Worm (Caenorhabditis elegans) whole organism, late embryonic: ENCODE measurements around the gene pcp-1.

ENCODE experiments used
- C08G9.2 ChIP-seq: sonication (generic microtip); optimal IDR thresholded peaks from 2 replicates; lab custom pipeline; 2016; ENCODE audit warnings: mild to moderate bottlenecking, missing genetic modification characterization, moderate library complexity, missing compliant biosample characterization
- F13H6.1 ChIP-seq: sonication (generic microtip); optimal IDR thresholded peaks from 2 replicates; lab custom pipeline; 2016; ENCODE audit warnings: missing genetic modification characterization, missing compliant biosample characterization
- T23F11.4 ChIP-seq: fragments of 200-800 bp; sonication (Bioruptor generic); optimal IDR thresholded peaks from 2 replicates; lab custom pipeline; 2018; ENCODE audit warnings: mild to moderate bottlenecking, missing genetic modification characterization, missing compliant biosample characterization
- Y22D7AL.16 ChIP-seq: sonication (generic microtip); optimal IDR thresholded peaks from 2 replicates; lab custom pipeline; 2016; ENCODE audit warnings: missing genetic modification characterization, missing compliant biosample characterization
- ahr-1 ChIP-seq: sonication (generic microtip); optimal IDR thresholded peaks from 2 replicates; lab custom pipeline; 2016; ENCODE audit warnings: missing genetic modification characterization, missing compliant biosample characterization
- ceh-14 ChIP-seq: sonication (generic microtip); optimal IDR thresholded peaks from 2 replicates; lab custom pipeline; 2016; ENCODE audit warnings: missing genotype, missing genetic modification characterization, missing compliant biosample characterization
- ceh-18 ChIP-seq: sonication (generic microtip); optimal IDR thresholded peaks from 2 replicates; lab custom pipeline; 2016; ENCODE audit warnings: missing genetic modification characterization, missing compliant biosample characterization
- ceh-19 ChIP-seq: fragments of 200-800 bp; sonication (Bioruptor generic); optimal IDR thresholded peaks from 2 replicates; lab custom pipeline; 2018; ENCODE audit warnings: mild to moderate bottlenecking, missing genetic modification characterization, missing compliant biosample characterization
- ceh-2 ChIP-seq: sonication (generic microtip); optimal IDR thresholded peaks from 2 replicates; lab custom pipeline; 2016; ENCODE audit warnings: missing genotype, missing genetic modification characterization, missing compliant biosample characterization
- ceh-22 ChIP-seq: sonication (generic microtip); optimal IDR thresholded peaks from 2 replicates; lab custom pipeline; 2017; ENCODE audit warnings: missing biosample characterization, missing genetic modification characterization
- ceh-30 ChIP-seq: fragments of 150-350 bp; optimal IDR thresholded peaks from 2 replicates; lab custom pipeline; 2014; ENCODE audit warnings: missing biosample characterization, missing genetic modification characterization
- ceh-31 ChIP-seq: sonication (generic microtip); optimal IDR thresholded peaks from 2 replicates; lab custom pipeline; 2016; ENCODE audit warnings: missing genetic modification characterization, missing compliant biosample characterization
- ceh-34 ChIP-seq: sonication (generic microtip); optimal IDR thresholded peaks from 2 replicates; lab custom pipeline; 2016; ENCODE audit warnings: mild to moderate bottlenecking, missing genetic modification characterization, missing compliant biosample characterization
- ceh-45 ChIP-seq: fragments of 200-800 bp; sonication (Bioruptor generic); IDR thresholded peaks from 2 replicates; pipeline ENCODE4 v1.3.6; 2022; ENCODE audit warnings: missing genetic modification reagents, missing genetic modification characterization, missing compliant biosample characterization
- ceh-48 ChIP-seq: sonication (generic microtip); optimal IDR thresholded peaks from 2 replicates; lab custom pipeline; 2016; ENCODE audit warnings: missing genetic modification characterization, inconsistent platforms, missing compliant biosample characterization
- che-1 ChIP-seq: sonication (generic microtip); optimal IDR thresholded peaks from 2 replicates; lab custom pipeline; 2016; ENCODE audit warnings: mild to moderate bottlenecking, missing genetic modification characterization, missing compliant biosample characterization
- dve-1 ChIP-seq: sonication (generic microtip); optimal IDR thresholded peaks from 2 replicates; lab custom pipeline; 2017; ENCODE audit warnings: antibody characterized with exemption, mild to moderate bottlenecking, missing genetic modification characterization, missing compliant biosample characterization
- elt-2 ChIP-seq: sonication (generic microtip); optimal IDR thresholded peaks from 2 replicates; lab custom pipeline; 2016; ENCODE audit warnings: missing genetic modification reagents, missing genetic modification characterization, missing compliant biosample characterization
- eyg-1 ChIP-seq: sonication (generic microtip); optimal IDR thresholded peaks from 2 replicates; lab custom pipeline; 2016; ENCODE audit warnings: missing genotype, missing genetic modification characterization, missing compliant biosample characterization
- fax-1 ChIP-seq: sonication (generic microtip); optimal IDR thresholded peaks from 2 replicates; lab custom pipeline; 2016; ENCODE audit warnings: missing genotype, missing genetic modification characterization, missing compliant biosample characterization
- hlh-30 ChIP-seq: sonication (generic microtip); optimal IDR thresholded peaks from 2 replicates; lab custom pipeline; 2017; ENCODE audit warnings: antibody characterized with exemption, missing genetic modification characterization, missing compliant biosample characterization; ENCODE audit not compliant: insufficient read depth
- hlh-6 ChIP-seq: sonication (generic microtip); optimal IDR thresholded peaks from 2 replicates; lab custom pipeline; 2016; ENCODE audit warnings: missing genotype, missing genetic modification characterization, missing compliant biosample characterization
- hlh-8 ChIP-seq: sonication (generic microtip); optimal IDR thresholded peaks from 2 replicates; lab custom pipeline; 2016; ENCODE audit warnings: missing genotype, missing genetic modification characterization, missing compliant biosample characterization
- lim-6 ChIP-seq: sonication (generic microtip); optimal IDR thresholded peaks from 2 replicates; lab custom pipeline; 2016; ENCODE audit warnings: missing genetic modification characterization, missing compliant biosample characterization
- madf-2 ChIP-seq: sonication (generic microtip); optimal IDR thresholded peaks from 2 replicates; lab custom pipeline; 2017; ENCODE audit warnings: missing genetic modification characterization, missing compliant biosample characterization
- nfya-1 ChIP-seq: sonication (generic microtip); optimal IDR thresholded peaks from 2 replicates; lab custom pipeline; 2017; ENCODE audit warnings: missing genetic modification characterization, mild to moderate bottlenecking, missing compliant biosample characterization, antibody characterized with exemption, moderate library complexity
- odd-2 ChIP-seq: sonication (generic microtip); optimal IDR thresholded peaks from 2 replicates; lab custom pipeline; 2017; ENCODE audit warnings: antibody characterized with exemption, mild to moderate bottlenecking, missing genetic modification characterization, missing compliant biosample characterization
- pqm-1 ChIP-seq: sonication (generic microtip); optimal IDR thresholded peaks from 2 replicates; lab custom pipeline; 2016; ENCODE audit warnings: missing genetic modification characterization, missing compliant biosample characterization
- pros-1 ChIP-seq: fragments of 150-350 bp; optimal IDR thresholded peaks from 2 replicates; lab custom pipeline; 2014; ENCODE audit warnings: missing biosample characterization, missing genetic modification reagents, missing genetic modification characterization
- ref-2 ChIP-seq: sonication (generic microtip); optimal IDR thresholded peaks from 2 replicates; lab custom pipeline; 2016; ENCODE audit warnings: missing genetic modification characterization, missing compliant biosample characterization
- rnt-1 ChIP-seq: sonication (generic microtip); optimal IDR thresholded peaks from 2 replicates; lab custom pipeline; 2016; ENCODE audit warnings: missing genetic modification characterization, missing compliant biosample characterization
- sdc-2 ChIP-seq: sonication (generic microtip); optimal IDR thresholded peaks from 2 replicates; lab custom pipeline; 2016; ENCODE audit warnings: missing genotype, missing genetic modification characterization, missing compliant biosample characterization
- sox-4 ChIP-seq: sonication (generic microtip); optimal IDR thresholded peaks from 2 replicates; lab custom pipeline; 2017; ENCODE audit warnings: mild to moderate bottlenecking, missing genetic modification characterization, inconsistent platforms, missing compliant biosample characterization
- syd-9 ChIP-seq: sonication (generic microtip); optimal IDR thresholded peaks from 2 replicates; lab custom pipeline; 2016; ENCODE audit warnings: mild to moderate bottlenecking, missing genetic modification characterization, moderate library complexity, missing compliant biosample characterization
- tbx-2 ChIP-seq: sonication (generic microtip); optimal IDR thresholded peaks from 2 replicates; lab custom pipeline; 2016; ENCODE audit warnings: missing genetic modification characterization, missing compliant biosample characterization
- ttx-3 ChIP-seq: sonication (generic microtip); optimal IDR thresholded peaks from 2 replicates; lab custom pipeline; 2016; ENCODE audit warnings: missing genetic modification reagents, missing genetic modification characterization, missing compliant biosample characterization
- unc-42 ChIP-seq: sonication (generic microtip); optimal IDR thresholded peaks from 2 replicates; lab custom pipeline; 2016; ENCODE audit warnings: missing genotype, missing genetic modification characterization, missing compliant biosample characterization
- unc-55 ChIP-seq: sonication (generic microtip); optimal IDR thresholded peaks from 2 replicates; lab custom pipeline; 2017; ENCODE audit warnings: missing biosample characterization, missing genetic modification reagents, missing genetic modification characterization
- unc-86 ChIP-seq: sonication (generic microtip); optimal IDR thresholded peaks from 2 replicates; lab custom pipeline; 2016; ENCODE audit warnings: missing genetic modification characterization, missing compliant biosample characterization
- zip-5 ChIP-seq: sonication (generic microtip); optimal IDR thresholded peaks from 2 replicates; lab custom pipeline; 2016; ENCODE audit warnings: missing genetic modification characterization, missing compliant biosample characterization

pcp-1 gene

DNA sequence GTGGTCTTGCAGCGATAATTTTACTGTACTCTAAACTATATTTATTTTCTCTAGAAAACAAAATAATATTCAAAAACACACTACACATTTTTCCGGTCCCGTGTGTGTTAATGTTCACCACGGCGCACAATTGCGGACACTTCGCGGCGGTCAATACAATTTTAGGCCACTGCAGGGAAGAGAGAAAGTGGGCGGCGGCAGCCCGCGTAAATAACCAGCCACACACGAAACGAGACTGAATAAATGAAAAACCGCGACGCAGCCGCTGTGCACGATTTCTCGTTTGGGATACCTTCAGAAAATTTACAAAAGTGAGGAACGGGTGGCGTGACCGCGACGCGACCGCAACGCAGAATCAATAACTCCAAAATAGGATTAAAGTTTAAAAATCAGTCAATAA, 47.8 kb upstream of the pcp-1 start:
- TF ChIP-seq che-1 (tag; lab: Kevin White, UChicago) (no peak), ceh-18 (tag; lab: Kevin White, UChicago) (peak; percentile 28), dve-1 (tag; lab: Kevin White, UChicago) (no peak), ceh-19 (GFP tag; lab: Kevin White, UChicago) (peak; percentile 8), F13H6.1 (peak; percentile 4), rnt-1 (tag; lab: Kevin White, UChicago) (peak; percentile 68), T23F11.4 (GFP tag; lab: Kevin White, UChicago) (no peak), tbx-2 (tag; lab: Kevin White, UChicago) (peak; percentile 55), odd-2 (tag; lab: Kevin White, UChicago) (no peak), unc-55 (GFP tag; lab: Kevin White, UChicago) (no peak), lim-6 (tag; lab: Kevin White, UChicago) (no peak), syd-9 (tag; lab: Kevin White, UChicago) (peak; percentile 8), ceh-14 (tag; lab: Kevin White, UChicago) (peak; percentile 36), pqm-1 (tag; lab: Kevin White, UChicago) (no peak), hlh-8 (tag; lab: Kevin White, UChicago) (no peak), ceh-30 (tag; lab: Kevin White, UChicago) (no peak), ceh-45 (no peak; the same call in 1 of the 2 replicates), ceh-31 (peak; percentile 65), unc-86 (tag; lab: Kevin White, UChicago) (no peak), ahr-1 (tag; lab: Kevin White, UChicago) (no peak), eyg-1 (tag; lab: Kevin White, UChicago) (no peak), C08G9.2 (tag; lab: Kevin White, UChicago) (no peak), ref-2 (tag; lab: Kevin White, UChicago) (peak; percentile 41), pros-1 (tag; lab: Kevin White, UChicago) (peak; percentile 48), ceh-2 (tag; lab: Kevin White, UChicago) (peak; percentile 30), hlh-30 (no peak), unc-42 (tag; lab: Kevin White, UChicago) (peak; percentile 63), hlh-6 (tag; lab: Kevin White, UChicago) (no peak), Y22D7AL.16 (tag; lab: Kevin White, UChicago) (no peak), ceh-34 (tag; lab: Kevin White, UChicago) (peak; percentile 43), sox-4 (tag; lab: Kevin White, UChicago) (peak; percentile 18), nfya-1 (tag; lab: Kevin White, UChicago) (peak; percentile 69), ttx-3 (tag; lab: Kevin White, UChicago) (no peak), elt-2 (tag; lab: Kevin White, UChicago) (peak; percentile 45), ceh-48 (tag; lab: Kevin White, UChicago) (peak; percentile 64)

- TF ChIP-seq ceh-22 (no peak), sdc-2 (tag; lab: Kevin White, UChicago) (no peak), fax-1 (tag; lab: Kevin White, UChicago) (no peak), madf-2 (tag; lab: Kevin White, UChicago) (no peak), zip-5 (tag; lab: Kevin White, UChicago) (no peak), ttx-3 (tag; lab: Kevin White, UChicago) (no peak), hlh-6 (tag; lab: Kevin White, UChicago) (no peak), F13H6.1 (no peak), Y22D7AL.16 (tag; lab: Kevin White, UChicago) (no peak), sox-4 (tag; lab: Kevin White, UChicago) (no peak), syd-9 (tag; lab: Kevin White, UChicago) (no peak), nfya-1 (tag; lab: Kevin White, UChicago) (no peak), ceh-31 (no peak)
Observed at ce11 chrIII:7711495-7711894, 47.2 kb upstream of the pcp-1 start.
